Fruit fly (Drosophila melanogaster): ENCODE measurements around the gene gt.

The gt gene

DNA sequence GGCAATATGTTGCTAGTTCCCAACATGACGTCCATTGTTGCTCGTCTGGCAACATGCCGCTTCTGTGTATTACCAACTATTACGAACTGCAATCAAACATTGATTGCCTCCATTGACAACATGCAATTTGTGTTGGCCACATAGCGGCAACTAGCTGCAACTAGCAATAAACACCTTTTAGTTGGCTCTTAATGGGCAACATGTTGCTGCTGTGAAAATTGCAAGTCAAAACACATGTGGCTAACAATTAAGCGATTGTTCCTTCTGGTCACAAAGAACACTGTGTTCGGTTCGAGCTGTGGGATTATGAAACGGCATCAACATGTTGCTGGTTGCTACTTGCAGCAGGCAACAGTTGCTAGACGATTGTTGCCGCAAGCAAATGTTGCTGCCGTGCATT lies 25.0 kb upstream of the gt start:
- TF ChIP-seq Dll (optimal IDR thresholded peaks at IDR 0.05), result no peak
- TF ChIP-seq pan (optimal IDR thresholded peaks at IDR 0.05), result no peak
- no peak for TF ChIP-seq CG8478 (optimal IDR thresholded peaks at IDR 0.05)
- TF ChIP-seq EcR (GFP tag; optimal IDR thresholded peaks at IDR 0.05), result no peak
- no peak for TF ChIP-seq psq (optimal IDR thresholded peaks at IDR 0.05)
- TF ChIP-seq usp (GFP tag; optimal IDR thresholded peaks at IDR 0.05), result no peak

DNA sequence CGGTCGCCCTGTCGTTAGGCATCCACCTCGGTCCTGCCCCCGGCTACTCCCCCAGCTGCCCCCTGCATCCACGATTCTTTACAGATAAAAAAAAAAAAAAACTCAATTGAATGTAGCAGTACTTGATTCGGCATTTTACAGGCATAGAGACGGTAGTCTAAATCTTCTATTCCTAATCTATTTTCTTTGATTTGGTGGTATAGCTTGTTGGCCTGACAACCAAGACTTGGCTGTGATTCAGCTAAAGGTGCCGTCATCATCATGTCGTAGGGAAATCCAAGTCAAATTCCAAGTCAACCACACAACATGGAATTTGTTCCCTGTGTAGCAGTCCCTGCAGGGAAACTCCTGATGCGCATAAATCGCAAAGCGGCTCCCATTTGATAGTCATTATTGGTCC lies 24.0 kb upstream of the gt start:
- TF ChIP-seq usp (GFP tag; optimal IDR thresholded peaks at IDR 0.05) (no peak), CG8478 (optimal IDR thresholded peaks at IDR 0.05) (no peak), EcR (GFP tag; optimal IDR thresholded peaks at IDR 0.05) (no peak), Dll (optimal IDR thresholded peaks at IDR 0.05) (no peak), pan (optimal IDR thresholded peaks at IDR 0.05) (no peak), psq (optimal IDR thresholded peaks at IDR 0.05) (no peak)

DNA sequence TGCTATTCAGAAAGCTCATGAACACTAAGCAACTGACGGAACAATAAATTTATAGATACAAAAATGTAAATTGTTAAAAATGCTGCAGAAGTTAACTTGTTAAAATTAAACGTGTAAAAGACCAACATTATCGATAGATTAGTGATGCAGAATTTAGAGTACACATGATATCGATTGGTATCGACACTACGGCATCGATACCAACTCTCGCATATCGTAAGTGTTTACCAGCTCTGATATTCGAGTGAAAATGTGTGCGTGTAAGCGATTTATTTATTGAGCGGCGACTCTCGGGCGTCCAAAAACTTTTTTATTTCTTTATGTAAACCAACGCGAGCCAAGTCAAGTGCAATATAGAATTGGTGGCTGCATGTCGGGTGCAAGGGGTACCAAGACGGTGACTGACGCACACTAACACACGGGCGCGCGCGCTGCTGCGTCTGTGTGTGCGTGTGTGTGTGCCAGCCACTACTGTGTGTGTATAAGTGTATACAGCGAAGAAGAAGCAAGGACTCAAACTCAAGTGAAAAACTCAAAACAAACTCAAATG lies 19.1 kb upstream of the gt start, which contains the start of gene z:
Gene z, plus strand, starts transcription at position 20 of the 550 bp plus-strand sequence.
- TF ChIP-seq psq (optimal IDR thresholded peaks at IDR 0.05) (no peak), Dll (optimal IDR thresholded peaks at IDR 0.05) (no peak), pan (optimal IDR thresholded peaks at IDR 0.05) (no peak), usp (GFP tag; optimal IDR thresholded peaks at IDR 0.05) (no peak)

DNA sequence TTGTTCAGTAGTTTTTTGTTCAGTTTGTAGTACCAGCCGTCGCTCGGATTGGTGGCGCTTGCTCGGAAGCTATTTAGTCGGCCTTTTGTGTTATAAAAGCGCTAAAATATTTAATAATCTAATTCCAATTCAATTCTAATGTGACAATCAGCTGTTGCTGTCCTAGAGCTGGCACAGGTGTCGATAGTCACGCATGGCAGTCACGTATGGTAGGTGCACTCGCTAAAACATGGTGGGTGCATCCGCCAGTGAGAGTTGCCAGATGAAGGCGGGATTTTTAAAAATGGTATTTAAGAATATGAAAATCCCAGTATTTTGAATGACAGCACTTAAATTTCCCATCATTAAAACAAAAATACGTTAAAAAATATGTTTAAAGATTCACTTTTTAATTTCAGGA lies 15.0 kb upstream of the gt start, which contains the start of gene tko:
Gene tko, minus strand, starts transcription at position 179 of the 400 bp plus-strand sequence.
- no peak for TF ChIP-seq EcR (GFP tag; optimal IDR thresholded peaks at IDR 0.05)
- TF ChIP-seq psq (optimal IDR thresholded peaks at IDR 0.05), result no peak
- TF ChIP-seq CG8478 (optimal IDR thresholded peaks at IDR 0.05), result no peak
- no peak for TF ChIP-seq pan (optimal IDR thresholded peaks at IDR 0.05)
- no peak for TF ChIP-seq Dll (optimal IDR thresholded peaks at IDR 0.05)
- no peak for TF ChIP-seq usp (GFP tag; optimal IDR thresholded peaks at IDR 0.05)

DNA sequence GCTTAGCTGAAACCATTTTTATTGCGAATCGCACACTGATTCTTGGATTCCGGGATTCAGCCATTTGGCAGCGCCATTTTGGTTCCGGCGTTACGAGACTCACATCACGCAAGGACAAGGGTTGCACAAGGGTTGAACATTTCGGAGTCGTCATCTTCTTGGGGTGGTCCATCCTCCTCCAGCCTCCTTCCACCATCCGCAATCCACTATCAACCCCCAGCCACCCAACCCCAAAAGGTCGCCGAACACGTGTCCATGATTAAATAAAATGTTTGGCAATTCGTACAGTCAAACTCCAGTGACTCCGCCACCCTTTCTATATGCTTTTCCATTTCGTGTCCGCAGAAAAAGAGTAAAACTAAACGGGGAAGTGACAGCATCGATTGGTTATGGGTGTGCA lies 11.5 kb upstream of the gt start:
- TF ChIP-seq pan (optimal IDR thresholded peaks at IDR 0.05), result no peak
- no peak for TF ChIP-seq psq (optimal IDR thresholded peaks at IDR 0.05)
- TF ChIP-seq CG8478 (optimal IDR thresholded peaks at IDR 0.05), result no peak
- no peak for TF ChIP-seq EcR (GFP tag; optimal IDR thresholded peaks at IDR 0.05)
- TF ChIP-seq Dll (optimal IDR thresholded peaks at IDR 0.05), result no peak
- no peak for TF ChIP-seq usp (GFP tag; optimal IDR thresholded peaks at IDR 0.05)

DNA sequence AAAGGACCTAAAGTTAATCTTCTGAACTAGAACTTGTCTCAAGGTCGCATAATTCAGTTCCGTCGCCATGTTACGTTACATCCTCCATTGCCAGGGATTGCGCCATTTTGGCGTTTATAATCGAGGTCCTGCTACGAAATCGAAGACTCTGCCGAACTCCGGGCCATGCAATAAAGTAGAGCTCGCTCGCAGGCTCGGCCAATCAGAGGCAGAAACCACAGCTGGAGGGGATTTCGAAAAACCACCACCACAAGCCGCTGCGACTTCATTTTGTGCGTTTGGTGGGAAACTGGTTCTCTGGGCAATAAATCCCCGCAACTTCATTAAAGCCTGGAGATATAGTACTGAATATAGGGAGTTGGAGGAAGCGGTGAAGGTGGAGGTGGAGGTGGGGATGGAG lies 6.1 kb upstream of the gt start:
- no peak for TF ChIP-seq CG8478 (optimal IDR thresholded peaks at IDR 0.05)

DNA sequence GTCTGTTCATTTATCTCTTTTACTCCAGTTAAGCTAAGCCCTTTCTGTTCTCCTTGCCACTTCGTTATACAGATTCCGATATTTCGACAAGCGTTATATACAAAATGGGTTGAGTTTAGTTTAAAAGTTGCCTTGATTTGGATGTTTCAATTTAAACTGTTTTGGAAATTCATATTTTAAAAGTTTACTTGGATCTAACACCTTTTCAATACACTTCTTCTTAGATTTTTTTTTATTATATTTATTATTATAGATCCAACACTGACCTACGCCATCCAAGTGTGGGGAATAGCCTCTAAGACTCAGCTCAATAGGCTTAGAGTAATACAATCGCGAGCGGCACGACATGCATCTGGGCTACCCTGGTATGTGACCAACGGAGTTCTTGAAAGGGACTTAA lies 3.0 kb downstream of the gt start, which contains the start of gene CG32797:
Gene CG32797, minus strand, starts transcription at position 101 of the 400 bp plus-strand sequence.
- no peak for TF ChIP-seq CG8478 (optimal IDR thresholded peaks at IDR 0.05)
- no peak for TF ChIP-seq pan (optimal IDR thresholded peaks at IDR 0.05)
- no peak for TF ChIP-seq usp (GFP tag; optimal IDR thresholded peaks at IDR 0.05)

DNA sequence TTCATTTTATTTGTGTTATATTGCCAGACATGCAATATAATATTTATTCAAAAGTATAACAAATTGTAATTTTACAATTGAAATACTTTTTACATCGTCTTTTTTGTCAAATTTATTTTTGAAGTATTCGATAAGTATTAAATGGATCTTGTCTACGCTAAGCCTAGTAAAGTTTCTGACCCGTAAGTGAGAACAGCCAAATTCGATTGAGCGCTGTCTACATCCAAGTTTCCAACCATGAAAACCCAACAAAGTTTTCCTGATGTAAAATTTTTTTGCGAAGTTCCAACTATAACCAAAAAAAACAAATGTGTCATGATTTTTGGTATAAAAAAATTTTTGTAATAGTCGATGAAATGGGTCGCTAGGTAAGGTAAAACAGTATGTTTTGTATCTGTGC lies 9.2 kb downstream of the gt start:
- TF ChIP-seq pan (optimal IDR thresholded peaks at IDR 0.05), result no peak
- no peak for TF ChIP-seq usp (GFP tag; optimal IDR thresholded peaks at IDR 0.05)
- TF ChIP-seq CG8478 (optimal IDR thresholded peaks at IDR 0.05), result no peak
- no peak for TF ChIP-seq Dll (optimal IDR thresholded peaks at IDR 0.05)
- TF ChIP-seq psq (optimal IDR thresholded peaks at IDR 0.05), result no peak
- no peak for TF ChIP-seq EcR (GFP tag; optimal IDR thresholded peaks at IDR 0.05)

DNA sequence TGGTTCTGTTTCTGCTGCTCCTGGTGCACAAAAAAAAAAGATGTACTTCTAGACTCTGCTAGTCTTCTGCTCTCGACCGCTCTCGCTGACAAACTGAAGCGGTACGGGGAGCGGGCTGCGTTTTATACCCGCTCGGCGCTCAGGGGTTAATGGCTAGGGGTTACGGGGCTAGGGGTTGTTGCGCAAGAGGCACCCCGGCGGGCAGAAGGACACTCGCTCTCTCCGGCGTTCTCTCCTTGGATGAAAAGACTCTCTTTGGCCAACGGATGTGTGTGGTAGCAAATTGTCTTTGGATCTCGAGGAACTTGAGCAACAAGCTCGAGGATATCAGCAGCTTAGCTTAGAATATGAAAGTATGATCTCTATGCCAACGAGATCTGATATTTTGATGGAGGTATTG lies 18.0 kb downstream of the gt start, which contains the start of gene CG12496:
Gene CG12496, minus strand, starts transcription at position 97 of the 400 bp plus-strand sequence.
- TF ChIP-seq pan (optimal IDR thresholded peaks at IDR 0.05) (no peak), psq (optimal IDR thresholded peaks at IDR 0.05) (no peak), CG8478 (optimal IDR thresholded peaks at IDR 0.05) (no peak), EcR (GFP tag; optimal IDR thresholded peaks at IDR 0.05) (no peak), usp (GFP tag; optimal IDR thresholded peaks at IDR 0.05) (no peak)

DNA sequence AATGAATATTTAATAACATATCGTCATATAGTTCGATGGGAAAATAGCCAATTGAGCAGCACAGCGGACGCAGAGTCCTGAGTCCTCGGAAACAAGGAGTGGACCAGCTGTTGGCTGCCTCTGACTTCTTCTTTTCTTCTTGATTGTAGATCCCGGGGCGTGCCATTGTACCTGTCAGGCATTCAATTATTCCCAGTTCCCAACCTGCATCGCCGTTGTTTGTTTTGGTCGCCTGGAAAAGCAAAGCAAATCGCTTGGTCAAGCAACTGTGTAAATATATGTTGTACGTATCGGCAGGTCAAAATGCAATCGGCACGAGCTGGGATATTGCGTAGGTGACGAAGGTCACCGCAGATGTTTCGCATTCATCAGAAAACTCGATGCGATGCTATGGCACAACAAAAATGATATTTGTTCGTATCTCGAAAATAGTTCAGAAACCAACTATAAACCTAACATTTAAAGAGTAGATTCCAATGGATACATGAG lies 20.0 kb downstream of the gt start:
- TF ChIP-seq psq (optimal IDR thresholded peaks at IDR 0.05) (no peak), CG8478 (optimal IDR thresholded peaks at IDR 0.05) (no peak), Dll (optimal IDR thresholded peaks at IDR 0.05) (no peak), EcR (GFP tag; optimal IDR thresholded peaks at IDR 0.05) (no peak), usp (GFP tag; optimal IDR thresholded peaks at IDR 0.05) (no peak), pan (optimal IDR thresholded peaks at IDR 0.05) (no peak)

DNA sequence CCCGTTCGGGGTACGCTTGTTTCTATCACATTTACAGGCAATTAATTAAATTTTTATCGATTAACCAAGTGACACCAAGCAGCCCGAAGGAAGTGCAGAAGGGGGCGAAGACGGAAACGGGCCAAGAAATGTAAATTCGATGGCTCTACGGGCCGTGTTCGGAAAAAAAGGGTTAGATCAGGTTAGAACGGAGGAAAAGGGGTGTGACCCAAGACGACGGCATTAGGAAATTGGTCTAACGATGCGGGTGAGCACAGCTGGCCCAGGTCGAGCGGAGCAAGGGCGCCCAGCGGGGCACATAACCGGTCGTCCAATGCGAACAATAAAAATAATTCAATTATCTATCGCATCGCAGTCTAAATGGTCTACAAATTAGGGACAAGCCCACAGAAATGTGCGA lies 29.3 kb downstream of the gt start:
- TF ChIP-seq pan (optimal IDR thresholded peaks at IDR 0.05) (no peak), psq (optimal IDR thresholded peaks at IDR 0.05) (no peak), CG8478 (optimal IDR thresholded peaks at IDR 0.05) (no peak), usp (GFP tag; optimal IDR thresholded peaks at IDR 0.05) (no peak), Dll (optimal IDR thresholded peaks at IDR 0.05) (no peak), EcR (GFP tag; optimal IDR thresholded peaks at IDR 0.05) (no peak)

DNA sequence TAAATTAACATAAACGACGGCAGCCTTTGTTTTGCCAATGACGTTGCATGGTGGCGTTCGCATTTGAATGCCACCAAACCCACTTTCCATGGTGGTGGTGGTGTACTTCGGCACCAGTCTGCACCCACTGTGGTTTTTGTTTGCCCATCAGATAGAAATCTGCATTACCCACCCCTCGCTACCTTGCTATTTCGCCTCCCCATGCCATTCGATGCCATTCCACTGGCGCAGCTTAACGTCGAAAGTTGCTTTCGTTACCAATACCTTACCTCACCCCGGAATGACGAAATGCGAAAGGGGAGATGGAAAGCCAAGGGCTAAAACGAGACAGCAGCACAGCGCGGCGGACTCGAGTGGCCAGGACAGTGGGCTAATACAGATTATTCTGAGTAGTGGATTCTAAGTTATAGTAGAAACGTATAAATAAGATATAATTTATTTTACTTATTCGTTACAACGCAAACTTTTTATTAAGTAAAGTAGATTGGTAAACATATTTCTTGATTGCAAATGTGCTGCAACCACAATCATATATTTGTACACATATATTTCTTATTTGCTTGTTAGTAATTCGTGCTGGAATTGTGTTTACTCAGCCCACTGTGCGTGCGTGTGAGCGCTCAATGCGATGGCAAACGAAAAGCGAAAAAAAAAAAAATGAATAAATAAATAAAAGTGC lies 32.4 kb downstream of the gt start:
- no peak for TF ChIP-seq CG8478 (optimal IDR thresholded peaks at IDR 0.05)
- no peak for TF ChIP-seq usp (GFP tag; optimal IDR thresholded peaks at IDR 0.05)
- no peak for TF ChIP-seq EcR (GFP tag; optimal IDR thresholded peaks at IDR 0.05)
- TF ChIP-seq psq (optimal IDR thresholded peaks at IDR 0.05), result no peak
- no peak for TF ChIP-seq Dll (optimal IDR thresholded peaks at IDR 0.05)
- TF ChIP-seq pan (optimal IDR thresholded peaks at IDR 0.05), result no peak

DNA sequence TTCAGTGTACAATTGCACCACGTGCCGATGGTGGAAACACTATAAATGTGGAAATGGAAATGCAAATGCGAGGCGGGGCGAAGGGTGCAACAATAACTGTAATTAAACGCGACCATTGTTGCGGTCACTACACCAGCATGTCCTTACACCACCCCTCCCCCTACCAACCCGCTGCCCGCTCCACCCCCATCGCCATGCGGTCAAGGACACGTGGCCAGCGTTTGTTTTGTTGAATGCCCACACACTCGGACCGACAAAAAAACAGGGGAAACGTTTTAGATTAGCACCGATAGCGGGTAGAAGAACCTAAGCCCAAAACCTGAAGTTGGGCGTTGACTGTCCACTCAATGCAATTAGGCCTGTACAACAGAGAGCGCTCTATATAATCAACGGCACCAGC lies 34.3 kb downstream of the gt start:
- TF ChIP-seq EcR (GFP tag; optimal IDR thresholded peaks at IDR 0.05) (no peak), CG8478 (optimal IDR thresholded peaks at IDR 0.05) (no peak), usp (GFP tag; optimal IDR thresholded peaks at IDR 0.05) (no peak), pan (optimal IDR thresholded peaks at IDR 0.05) (no peak), psq (optimal IDR thresholded peaks at IDR 0.05) (no peak), Dll (optimal IDR thresholded peaks at IDR 0.05) (no peak)
